Worm (Caenorhabditis elegans) whole organism, young adult: ENCODE results near the gene Y73F8A.35.
A peak's percentile ranks its signal among the peaks of the same experiment; 100 is the strongest.
"Not testable (repeated sequence)": the region's sequence is repeated elsewhere in the genome, so short reads cannot be mapped to it uniquely, and the experiment has no call there.

Source experiments
- Y67H2A.10 ChIP-seq: fragments of 200-800 bp; sonication (Bioruptor generic); conservative IDR thresholded peaks from 2 replicates; pipeline ENCODE4 v1.3.6; 2022; ENCODE audit warnings: missing genetic modification reagents, missing genetic modification characterization, missing compliant biosample characterization
- Y79H2A.3 ChIP-seq: fragments of 200-800 bp; sonication (Bioruptor generic); conservative IDR thresholded peaks from 2 replicates; pipeline ENCODE4 v1.3.6; 2022; ENCODE audit warnings: missing genetic modification reagents, missing genetic modification characterization, missing compliant biosample characterization
- attf-3 ChIP-seq: fragments of 200-800 bp; sonication (Bioruptor generic); conservative IDR thresholded peaks from 2 replicates; pipeline ENCODE4 v1.3.6; 2022; ENCODE audit warnings: missing genetic modification reagents, missing genetic modification characterization, missing compliant biosample characterization
- sdz-38 ChIP-seq: sonication (generic microtip); optimal IDR thresholded peaks from 2 replicates; lab custom pipeline; 2016; ENCODE audit warnings: missing genotype, missing genetic modification characterization, missing compliant biosample characterization
- unc-130 ChIP-seq: sonication (generic microtip); optimal IDR thresholded peaks from 2 replicates; lab custom pipeline; 2016; ENCODE audit warnings: missing genetic modification reagents, missing genetic modification characterization, missing compliant biosample characterization

ce11 chrIV:15528826-15529225 lies 10.9 kb downstream of the Y73F8A.35 start:
- TF ChIP-seq Y67H2A.10 (GFP tag; lab: Robert Waterston, UW) (peak; percentile 76), attf-3 (peak; percentile 38; the same call in 1 of the 2 replicates), unc-130 (GFP tag; lab: Kevin White, UChicago) (peak; percentile 25), Y79H2A.3 (GFP tag; lab: Robert Waterston, UW) (0 out of 2 replicates have a peak, but pooled peaks have one; percentile 56)
- TF ChIP-seq sdz-38 (tag; lab: Kevin White, UChicago) = not testable (repeated sequence)
